Fruit fly (Drosophila melanogaster) whole organism, embryonic: Measurements from ENCODE around the gene CG43797.

Source experiments
- BtbVII ChIP-seq: fragments of 200-800 bp; sonication (Bioruptor generic); optimal IDR thresholded peaks from 3 replicates; lab custom pipeline; 2017; ENCODE audit warnings: missing biosample characterization, mild to moderate bottlenecking, missing genetic modification characterization
- CG1024 ChIP-seq: fragments of 200-800 bp; sonication (Bioruptor generic); IDR thresholded peaks from 2 replicates; pipeline ENCODE4 v1.3.6; 2022; ENCODE audit warnings: missing biosample characterization, missing genetic modification characterization
- CG10274 ChIP-seq: fragments of 200-800 bp; sonication (Bioruptor generic); optimal IDR thresholded peaks from 3 replicates; lab custom pipeline; 2017; ENCODE audit warnings: missing biosample characterization, mild to moderate bottlenecking, missing genetic modification characterization
- CG10462 ChIP-seq: fragments of 200-800 bp; sonication (Bioruptor generic); optimal IDR thresholded peaks from 2 replicates; lab custom pipeline; 2016; ENCODE audit warnings: missing biosample characterization, missing genetic modification characterization
- CG10654 ChIP-seq: fragments of 200-800 bp; sonication (Bioruptor generic); optimal IDR thresholded peaks from 2 replicates; lab custom pipeline; 2016; ENCODE audit warnings: missing biosample characterization, missing genetic modification characterization
- CG14441 ChIP-seq: fragments of 200-800 bp; sonication (Bioruptor generic); IDR thresholded peaks from 2 replicates; pipeline ENCODE4 v1.3.6; 2022; ENCODE audit warnings: missing biosample characterization, missing genetic modification characterization
- CG15514 ChIP-seq: fragments of 200-800 bp; sonication (Bioruptor generic); optimal IDR thresholded peaks from 3 replicates; lab custom pipeline; 2017; ENCODE audit warnings: missing biosample characterization, missing genetic modification characterization, mild to moderate bottlenecking, moderate library complexity, missing genetic modification reagents
- CG16863 ChIP-seq: fragments of 200-800 bp; sonication (Bioruptor generic); optimal IDR thresholded peaks from 3 replicates; lab custom pipeline; 2016; ENCODE audit warnings: missing biosample characterization, missing genetic modification characterization
- CG17359 ChIP-seq: fragments of 200-800 bp; sonication (Bioruptor generic); optimal IDR thresholded peaks from 3 replicates; lab custom pipeline; 2018; ENCODE audit warnings: missing biosample characterization, mild to moderate bottlenecking, missing genetic modification characterization, moderate library complexity
- CG17829 ChIP-seq: fragments of 200-800 bp; optimal IDR thresholded peaks from 2 replicates; lab custom pipeline; 2019; ENCODE audit warnings: missing biosample characterization, mild to moderate bottlenecking, missing genetic modification characterization, moderate library complexity
- CG2129 ChIP-seq: fragments of 200-800 bp; sonication (Bioruptor generic); IDR thresholded peaks from 2 replicates; pipeline ENCODE4 v1.3.6; 2022; ENCODE audit warnings: missing biosample characterization, missing genetic modification characterization; ENCODE audit not compliant: partially characterized antibody
- CG2889 ChIP-seq: fragments of 200-800 bp; sonication (Bioruptor generic); IDR thresholded peaks from 3 replicates; pipeline ENCODE4 v1.3.6; 2022; ENCODE audit warnings: missing biosample characterization, missing genetic modification characterization
- CG32767 ChIP-seq: fragments of 200-800 bp; sonication (Bioruptor generic); IDR thresholded peaks from 2 replicates; pipeline ENCODE4 v1.3.6; 2022; ENCODE audit warnings: missing biosample characterization, missing genetic modification characterization
- CG4404 ChIP-seq: fragments of 200-800 bp; sonication (Bioruptor generic); IDR thresholded peaks from 2 replicates; pipeline ENCODE4 v1.3.6; 2022; ENCODE audit warnings: missing biosample characterization, missing genetic modification characterization
- CG5180 ChIP-seq: fragments of 200-800 bp; sonication (Bioruptor generic); optimal IDR thresholded peaks from 3 replicates; lab custom pipeline; 2017; ENCODE audit warnings: missing biosample characterization, missing genetic modification characterization, mild to moderate bottlenecking, moderate library complexity, missing genetic modification reagents
- CG6272 ChIP-seq: fragments of 200-800 bp; sonication (Bioruptor generic); IDR thresholded peaks from 2 replicates; pipeline ENCODE4 v1.3.6; 2022; ENCODE audit warnings: missing biosample characterization, missing genetic modification characterization
- CG6791 ChIP-seq: fragments of 200-800 bp; sonication (Bioruptor generic); IDR thresholded peaks from 3 replicates; pipeline ENCODE4 v1.3.6; 2022; ENCODE audit warnings: missing biosample characterization, missing genetic modification characterization; ENCODE audit not compliant: partially characterized antibody
- CG8359 ChIP-seq: fragments of 200-800 bp; sonication (Bioruptor generic); optimal IDR thresholded peaks from 2 replicates; lab custom pipeline; 2017; ENCODE audit warnings: missing biosample characterization, mild to moderate bottlenecking, missing genetic modification characterization, borderline replicate concordance
- CG8478 ChIP-seq: fragments of >200 bp; optimal IDR thresholded peaks from 2 replicates; lab custom pipeline; 2018
- CG9932 ChIP-seq: fragments of 200-800 bp; sonication (Bioruptor generic); IDR thresholded peaks from 2 replicates; pipeline ENCODE4 v1.3.6; 2022; ENCODE audit warnings: missing biosample characterization, missing genetic modification characterization
- CkIIα-i1 ChIP-seq: fragments of 200-800 bp; sonication (Bioruptor generic); IDR thresholded peaks from 2 replicates; pipeline ENCODE4 v1.3.6; 2022; ENCODE audit warnings: missing biosample characterization, missing genetic modification characterization
- CoRest ChIP-seq: fragments of 200-800 bp; sonication (Bioruptor generic); optimal IDR thresholded peaks from 3 replicates; lab custom pipeline; 2018; ENCODE audit warnings: missing biosample characterization, mild to moderate bottlenecking, missing genetic modification characterization, moderate library complexity
- Dbx ChIP-seq: fragments of 200-800 bp; sonication (Bioruptor generic); IDR thresholded peaks from 3 replicates; pipeline ENCODE4 v1.3.6; 2022; ENCODE audit warnings: missing biosample characterization, missing genetic modification characterization
- Dll ChIP-seq: fragments of 200-800 bp; sonication (Bioruptor generic); IDR thresholded peaks from 4 replicates; pipeline ENCODE4 v1.3.6; 2022; ENCODE audit warnings: missing biosample characterization, missing genetic modification characterization; ENCODE audit not compliant: partially characterized antibody
- HLH4C ChIP-seq: fragments of 200-800 bp; sonication (Bioruptor generic); IDR thresholded peaks from 3 replicates; pipeline ENCODE4 v1.3.6; 2022; ENCODE audit warnings: missing biosample characterization, missing genetic modification characterization; ENCODE audit not compliant: partially characterized antibody
- Hr3 ChIP-seq: fragments of 200-800 bp; sonication (Bioruptor generic); optimal IDR thresholded peaks from 3 replicates; lab custom pipeline; 2016; ENCODE audit warnings: missing biosample characterization, missing genetic modification characterization
- Lpt ChIP-seq: fragments of >200 bp; optimal IDR thresholded peaks from 2 replicates; lab custom pipeline; 2018; ENCODE audit warnings: missing biosample characterization, missing genetic modification characterization
- Mes4 ChIP-seq: fragments of 200-800 bp; sonication (Bioruptor generic); optimal IDR thresholded peaks from 2 replicates; lab custom pipeline; 2016; ENCODE audit warnings: missing biosample characterization, missing genetic modification characterization
- Mrtf ChIP-seq: fragments of 200-800 bp; sonication (Bioruptor generic); IDR thresholded peaks from 3 replicates; pipeline ENCODE4 v1.3.6; 2022; ENCODE audit warnings: missing biosample characterization, missing genetic modification characterization
- Opbp ChIP-seq: fragments of 200-800 bp; sonication (Bioruptor generic); IDR thresholded peaks from 3 replicates; pipeline ENCODE4 v1.3.6; 2022; ENCODE audit warnings: missing biosample characterization, missing genetic modification characterization; ENCODE audit not compliant: partially characterized antibody
- Ravus ChIP-seq: fragments of 200-800 bp; sonication (Bioruptor generic); IDR thresholded peaks from 2 replicates; pipeline ENCODE4 v1.3.6; 2022; ENCODE audit warnings: missing biosample characterization, missing genetic modification characterization
- Taf1 ChIP-seq: fragments of 200-800 bp; sonication (Bioruptor generic); IDR thresholded peaks from 2 replicates; pipeline ENCODE4 v1.3.6; 2022; ENCODE audit warnings: missing biosample characterization, missing genetic modification characterization
- Vsx1 ChIP-seq: fragments of 200-800 bp; sonication (Bioruptor generic); optimal IDR thresholded peaks from 2 replicates; lab custom pipeline; 2017; ENCODE audit warnings: missing biosample characterization, mild to moderate bottlenecking, missing genetic modification characterization, missing genetic modification reagents
- bcd ChIP-seq: fragments of 200-800 bp; sonication (Bioruptor generic); optimal IDR thresholded peaks from 2 replicates; lab custom pipeline; 2017; ENCODE audit warnings: missing biosample characterization, mild to moderate bottlenecking, missing genetic modification characterization
- disco-r ChIP-seq: fragments of 200-800 bp; sonication (Bioruptor generic); optimal IDR thresholded peaks from 2 replicates; lab custom pipeline; 2016; ENCODE audit warnings: missing biosample characterization, missing genetic modification characterization
- eve ChIP-seq, 2 experiments: fragments of >200 bp; optimal IDR thresholded peaks; 2 replicates each; lab custom pipeline; 2017; ENCODE audit warnings: missing biosample characterization in 2 of 2, missing genetic modification characterization in 2 of 2
- fd102C ChIP-seq: fragments of 200-800 bp; sonication (Bioruptor generic); optimal IDR thresholded peaks from 2 replicates; lab custom pipeline; 2018; ENCODE audit warnings: missing biosample characterization, mild to moderate bottlenecking, missing genetic modification characterization, moderate library complexity
- fru ChIP-seq: fragments of >200 bp; optimal IDR thresholded peaks from 2 replicates; lab custom pipeline; 2017
- ftz-f1 ChIP-seq: fragments of 200-800 bp; sonication (Bioruptor generic); optimal IDR thresholded peaks from 2 replicates; lab custom pipeline; 2016; ENCODE audit warnings: missing biosample characterization, missing genetic modification characterization
- grau ChIP-seq: fragments of 200-800 bp; optimal IDR thresholded peaks from 3 replicates; lab custom pipeline; 2019; ENCODE audit warnings: missing biosample characterization, mild to moderate bottlenecking, missing genetic modification characterization, moderate library complexity
- lab ChIP-seq: fragments of 200-800 bp; sonication (Bioruptor generic); optimal IDR thresholded peaks from 3 replicates; lab custom pipeline; 2017; ENCODE audit warnings: missing biosample characterization, missing genetic modification characterization, mild to moderate bottlenecking, moderate library complexity, missing genetic modification reagents
- lmd ChIP-seq: fragments of 200-800 bp; sonication (Bioruptor generic); IDR thresholded peaks from 2 replicates; pipeline ENCODE4 v1.3.6; 2022; ENCODE audit warnings: missing biosample characterization, missing genetic modification characterization
- luna ChIP-seq: fragments of 200-800 bp; sonication (Bioruptor generic); optimal IDR thresholded peaks from 2 replicates; lab custom pipeline; 2016; ENCODE audit warnings: missing biosample characterization, missing genetic modification characterization
- nerfin-2 ChIP-seq: fragments of 200-800 bp; sonication (Bioruptor generic); IDR thresholded peaks from 2 replicates; pipeline ENCODE4 v1.3.6; 2022; ENCODE audit warnings: missing biosample characterization, missing genetic modification characterization; ENCODE audit not compliant: partially characterized antibody
- nmo ChIP-seq: fragments of 200-800 bp; sonication (Bioruptor generic); optimal IDR thresholded peaks from 2 replicates; lab custom pipeline; 2018; ENCODE audit warnings: missing biosample characterization, mild to moderate bottlenecking, missing genetic modification characterization, moderate library complexity
- shn ChIP-seq: fragments of 200-800 bp; sonication (Bioruptor generic); optimal IDR thresholded peaks from 3 replicates; lab custom pipeline; 2016; ENCODE audit warnings: missing biosample characterization, missing genetic modification characterization
- tgo ChIP-seq: fragments of 200-800 bp; sonication (Bioruptor generic); IDR thresholded peaks from 3 replicates; pipeline ENCODE4 v1.3.6; 2022; ENCODE audit warnings: missing biosample characterization, missing genetic modification characterization
- vfl ChIP-seq: fragments of 200-800 bp; sonication (Bioruptor generic); optimal IDR thresholded peaks from 2 replicates; lab custom pipeline; 2016; ENCODE audit warnings: missing biosample characterization, missing genetic modification characterization
- zf30C ChIP-seq: fragments of 200-800 bp; sonication (Bioruptor generic); optimal IDR thresholded peaks from 3 replicates; lab custom pipeline; 2018; ENCODE audit warnings: missing biosample characterization, mild to moderate bottlenecking, missing genetic modification characterization
- zfh1 ChIP-seq: fragments of 200-800 bp; sonication (Bioruptor generic); IDR thresholded peaks from 3 replicates; pipeline ENCODE4 v1.3.6; 2022; ENCODE audit warnings: missing biosample characterization, missing genetic modification characterization

Gene CG43797

dm6 chr2L:4031203-4032096 lies 31.6 kb downstream of the CG43797 start, which contains the start of gene ed (continued):
- TF ChIP-seq bcd (no peak), vfl (GFP tag; lab: Kevin White, UChicago) (peak; percentile 10), CkIIα-i1 (GFP tag; lab: Robert Waterston, UW) (no peak), CG6272 (GFP tag; lab: Robert Waterston, UW) (no peak), CG8478 (lab: Kevin White, UChicago) (no peak), CG9932 (GFP tag; lab: Robert Waterston, UW) (no peak), Opbp (GFP tag; lab: Robert Waterston, UW) (no peak), CG10274 (GFP tag; lab: Kevin White, UChicago) (no peak), CG1024 (GFP tag; lab: Robert Waterston, UW) (no peak), shn (GFP tag; lab: Kevin White, UChicago) (no peak), CG32767 (GFP tag; lab: Robert Waterston, UW) (no peak), lab (GFP tag; lab: Kevin White, UChicago) (no peak), nmo (GFP tag; lab: Kevin White, UChicago) (peak; percentile 0), CoRest (tag; lab: Kevin White, UChicago) (peak; percentile 28), CG10462 (GFP tag; lab: Kevin White, UChicago) (no peak), Lpt (GFP tag; lab: Kevin White, UChicago) (no peak), CG2129 (GFP tag; lab: Robert Waterston, UW) (no peak), CG8359 (GFP tag; lab: Kevin White, UChicago) (no peak), ftz-f1 (no peak), zf30C (GFP tag; lab: Kevin White, UChicago) (no peak), luna (GFP tag; lab: Kevin White, UChicago) (no peak), lmd (GFP tag; lab: Robert Waterston, UW) (no peak), BtbVII (GFP tag; lab: Kevin White, UChicago) (no peak), CG6791 (GFP tag; lab: Robert Waterston, UW) (no peak), fd102C (GFP tag; lab: Kevin White, UChicago) (peak; percentile 8), Mrtf (GFP tag; lab: Robert Waterston, UW) (no peak), grau (tag; lab: Kevin White, UChicago) (no peak), Hr3 (GFP tag; lab: Kevin White, UChicago) (no peak), CG15514 (peak; percentile 16), fru (lab: Kevin White, UChicago) (no peak), CG5180 (GFP tag; lab: Kevin White, UChicago) (peak; percentile 98), eve (GFP tag; optimal IDR thresholded peaks at IDR 0.05; lab: Kevin White, UChicago) (peak in 1 of 2 experiments; percentile 14), zfh1 (GFP tag; lab: Robert Waterston, UW) (peak; percentile 5; the same call in 1 of the 3 replicates), CG4404 (GFP tag; lab: Robert Waterston, UW) (no peak), disco-r (GFP tag; lab: Kevin White, UChicago) (no peak), Mes4 (GFP tag; lab: Kevin White, UChicago) (no peak), CG17829 (tag; lab: Kevin White, UChicago) (no peak), nerfin-2 (no peak), CG2889 (GFP tag; lab: Robert Waterston, UW) (no peak), Taf1 (GFP tag; lab: Robert Waterston, UW) (no peak), Dll (GFP tag; lab: Robert Waterston, UW) (no peak), Dbx (GFP tag; lab: Robert Waterston, UW) (no peak), Ravus (GFP tag; lab: Robert Waterston, UW) (no peak), CG14441 (GFP tag; lab: Robert Waterston, UW) (no peak), CG10654 (GFP tag; lab: Kevin White, UChicago) (no peak), CG17359 (tag; lab: Kevin White, UChicago) (no peak), HLH4C (no peak), Vsx1 (GFP tag; lab: Kevin White, UChicago) (no peak), CG16863 (GFP tag; lab: Kevin White, UChicago) (no peak), tgo (GFP tag; lab: Robert Waterston, UW) (no peak)
